Worm (Caenorhabditis elegans): ENCODE measurements around the gene dmsr-3.
A peak's percentile ranks its signal among the peaks of the same experiment; 100 is the strongest.

Gene dmsr-3

ce11 chrII:13337959-13338358, 18.0 kb downstream of the dmsr-3 start, which contains the start of gene mrpl-20 (continued):
- TF ChIP-seq efl-1 (optimal IDR thresholded peaks at IDR 0.05) (peak; percentile 46 to 56), efl-1 (GFP tag; optimal IDR thresholded peaks at IDR 0.05 in 1 of 2) (peak; percentile 59 to 90), nhr-12 (tag; optimal IDR thresholded peaks at IDR 0.05) (no peak), swsn-7 (tag; optimal IDR thresholded peaks at IDR 0.05) (peak; percentile 52), ceh-90 (tag; optimal IDR thresholded peaks at IDR 0.05) (no peak), unc-86 (tag; optimal IDR thresholded peaks at IDR 0.05) (peak; percentile 27), lin-35 (GFP tag; optimal IDR thresholded peaks at IDR 0.05) (peak; percentile 43 to 60), blmp-1 (tag; optimal IDR thresholded peaks at IDR 0.05) (peak; percentile 0), pqm-1 (tag; optimal IDR thresholded peaks at IDR 0.05) (no peak), ces-1 (GFP tag; optimal IDR thresholded peaks at IDR 0.05) (no peak), elt-2 (tag; optimal IDR thresholded peaks at IDR 0.05) (no peak), nhr-84 (tag; optimal IDR thresholded peaks at IDR 0.05) (no peak), snpc-4 (tag; optimal IDR thresholded peaks at IDR 0.05) (peak; percentile 27), dsc-1 (tag; optimal IDR thresholded peaks at IDR 0.05) (peak; percentile 37), xbp-1 (tag; optimal IDR thresholded peaks at IDR 0.05) (no peak), nhr-47 (tag; optimal IDR thresholded peaks at IDR 0.05) (peak; percentile 57), isw-1 (GFP tag; IDR thresholded peaks at IDR 0.05) (no peak), ets-5 (GFP tag; IDR thresholded peaks at IDR 0.05) (no peak), skn-1 (tag; optimal IDR thresholded peaks at IDR 0.05) (no peak), aha-1 (tag; optimal IDR thresholded peaks at IDR 0.05) (no peak), nhr-71 (tag; optimal IDR thresholded peaks at IDR 0.05) (peak; percentile 49), rnt-1 (tag; optimal IDR thresholded peaks at IDR 0.05) (peak; percentile 30), nhr-20 (tag; optimal IDR thresholded peaks at IDR 0.05) (peak; percentile 31), pax-3 (tag; optimal IDR thresholded peaks at IDR 0.05) (no peak), C34B4.2 (tag; optimal IDR thresholded peaks at IDR 0.05) (no peak), lir-3 (tag; optimal IDR thresholded peaks at IDR 0.05; ENCODE audit: poor library complexity) (no peak), snu-23 (GFP tag; optimal IDR thresholded peaks at IDR 0.05) (peak; percentile 61)

- TF ChIP-seq ceh-82 (tag; optimal IDR thresholded peaks at IDR 0.05) (peak; percentile 49 to 64 (median 51)), efl-1 (optimal IDR thresholded peaks at IDR 0.05) (peak; percentile 74 to 86), efl-1 (GFP tag; optimal IDR thresholded peaks at IDR 0.05 in 1 of 2) (peak; percentile 33 to 92), nhr-237 (tag; optimal IDR thresholded peaks at IDR 0.05) (peak; percentile 29), lin-15B (tag; optimal IDR thresholded peaks at IDR 0.05) (peak; percentile 27), efl-3 (GFP tag; optimal IDR thresholded peaks at IDR 0.05) (no peak), mep-1 (tag; optimal IDR thresholded peaks at IDR 0.05) (peak; percentile 49), nhr-20 (tag; optimal IDR thresholded peaks at IDR 0.05) (peak; percentile 85), unc-86 (tag; optimal IDR thresholded peaks at IDR 0.05) (peak; percentile 95), ets-5 (GFP tag; IDR thresholded peaks at IDR 0.05) (no peak), aly-2 (tag; optimal IDR thresholded peaks at IDR 0.05) (no peak), lir-3 (tag; optimal IDR thresholded peaks at IDR 0.05; ENCODE audit: poor library complexity) (no peak), jun-1 (tag; optimal IDR thresholded peaks at IDR 0.05) (peak; percentile 73), unc-98 (GFP tag; IDR thresholded peaks at IDR 0.05) (no peak), C34B4.2 (tag; optimal IDR thresholded peaks at IDR 0.05) (no peak), swsn-7 (tag; optimal IDR thresholded peaks at IDR 0.05) (peak; percentile 91), ztf-11 (tag; optimal IDR thresholded peaks at IDR 0.05) (peak in 1 of 2 experiments; percentile 74), vab-15 (tag; optimal IDR thresholded peaks at IDR 0.05) (no peak), unc-130 (tag; optimal IDR thresholded peaks at IDR 0.05) (peak; percentile 59), lin-13 (GFP tag; optimal IDR thresholded peaks at IDR 0.05) (peak; percentile 67), C16A3.4 (tag; optimal IDR thresholded peaks at IDR 0.05) (peak; percentile 30), zip-4 (GFP tag; optimal IDR thresholded peaks at IDR 0.05) (no peak), fkh-4 (tag; optimal IDR thresholded peaks at IDR 0.05; ENCODE audit: borderline replicate concordance) (no peak), grh-1 (GFP tag; IDR thresholded peaks at IDR 0.05) (peak; percentile 60), mab-9 (GFP tag; IDR thresholded peaks at IDR 0.05) (peak; percentile 22; the same call in 1 of the 2 replicates), aha-1 (tag; optimal IDR thresholded peaks at IDR 0.05) (no peak), elt-2 (tag; optimal IDR thresholded peaks at IDR 0.05) (no peak), tlp-1 (tag; optimal IDR thresholded peaks at IDR 0.05) (no peak), nhr-12 (tag; optimal IDR thresholded peaks at IDR 0.05) (no peak), C04F5.9 (tag; optimal IDR thresholded peaks at IDR 0.05) (peak; percentile 48), nhr-90 (tag; optimal IDR thresholded peaks at IDR 0.05; ENCODE audit: poor library complexity) (peak; percentile 49), nhr-85 (tag) (peak; percentile 80), mdl-1 (tag; optimal IDR thresholded peaks at IDR 0.05) (peak in 1 of 2 experiments; percentile 73), lin-39 (tag; optimal IDR thresholded peaks at IDR 0.05) (peak; percentile 3)
Measured at ce11 chrII:13334966-13335698, 20.9 kb downstream of the dmsr-3 start.
